Worm (Caenorhabditis elegans): Measurements from ENCODE around the gene Y43F8B.28.

DNA sequence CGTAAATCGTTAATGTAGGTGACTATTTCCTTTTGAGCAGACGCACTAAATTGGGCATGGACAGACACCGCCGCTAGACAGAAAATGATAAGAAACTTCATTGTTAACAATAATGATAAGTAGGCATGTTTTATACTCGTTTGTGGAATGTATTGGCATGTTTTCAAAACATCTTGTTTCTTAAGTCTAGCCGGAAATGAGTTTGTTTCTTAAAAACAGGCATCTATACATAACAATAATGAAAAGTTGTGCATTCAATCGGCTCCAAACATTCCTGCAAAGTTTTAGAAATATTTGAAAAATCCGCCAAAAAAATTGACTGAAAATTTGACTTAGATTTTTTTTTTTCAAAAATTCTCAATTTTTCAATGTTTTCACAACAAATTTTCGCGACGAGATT, 10.5 kb downstream of the Y43F8B.28 start, which contains the start of gene scl-21:
- TF ChIP-seq ceh-82 (tag; optimal IDR thresholded peaks at IDR 0.05) (no peak), unc-62 (GFP tag; optimal IDR thresholded peaks at IDR 0.05 in 1 of 2) (no peak), unc-62 (tag; optimal IDR thresholded peaks at IDR 0.05) (no peak), lin-39 (tag; optimal IDR thresholded peaks at IDR 0.05) (no peak), skn-1 (tag; optimal IDR thresholded peaks at IDR 0.05) (no peak)

All from whole organism, L4 larva.